Worm (Caenorhabditis elegans): ENCODE data around the gene M03B6.5.
A peak's percentile ranks its signal among the peaks of the same experiment; 100 is the strongest.

The M03B6.5 gene

ce11 chrX:13884157-13884556, 40.4 kb downstream of the M03B6.5 start:
- TF ChIP-seq fos-1 (tag; optimal IDR thresholded peaks at IDR 0.05) (peak; percentile 21), snpc-4 (tag; optimal IDR thresholded peaks at IDR 0.05) (no peak)

- TF ChIP-seq alr-1 (tag; optimal IDR thresholded peaks at IDR 0.05) (no peak), fos-1 (tag; optimal IDR thresholded peaks at IDR 0.05) (peak; percentile 91), crh-2 (tag; optimal IDR thresholded peaks at IDR 0.05) (peak; percentile 53), sma-9 (GFP tag; optimal IDR thresholded peaks at IDR 0.05) (peak; percentile 44), sma-9 (tag; optimal IDR thresholded peaks at IDR 0.05) (no peak), nhr-129 (tag; optimal IDR thresholded peaks at IDR 0.05) (peak; percentile 36), lin-39 (tag; optimal IDR thresholded peaks at IDR 0.05) (no peak), F13H6.1 (tag; optimal IDR thresholded peaks at IDR 0.05) (peak; percentile 7)
Measured at ce11 chrX:13885131-13885530, 41.4 kb downstream of the M03B6.5 start.

- TF ChIP-seq zag-1 (tag; optimal IDR thresholded peaks at IDR 0.05), result no peak
- no peak for TF ChIP-seq unc-39 (tag; optimal IDR thresholded peaks at IDR 0.05)
- no peak for TF ChIP-seq ZK546.5 (tag; optimal IDR thresholded peaks at IDR 0.05)
- TF ChIP-seq ztf-4 (tag; optimal IDR thresholded peaks at IDR 0.05), result no peak
- no peak for TF ChIP-seq Y55F3AM.14 (GFP tag; optimal IDR thresholded peaks at IDR 0.05)
- no peak for TF ChIP-seq alr-1 (tag; optimal IDR thresholded peaks at IDR 0.05)
- no peak for TF ChIP-seq nhr-23 (tag; optimal IDR thresholded peaks at IDR 0.05)
Measured at ce11 chrX:13886195-13886594, 42.4 kb downstream of the M03B6.5 start.

- no peak for TF ChIP-seq unc-39 (tag; optimal IDR thresholded peaks at IDR 0.05)
- no peak for TF ChIP-seq nhr-237 (tag; optimal IDR thresholded peaks at IDR 0.05)
- no peak for TF ChIP-seq lin-39 (tag; optimal IDR thresholded peaks at IDR 0.05)
- no peak for TF ChIP-seq lin-13 (GFP tag; optimal IDR thresholded peaks at IDR 0.05)
- no peak for TF ChIP-seq nhr-25 (tag; optimal IDR thresholded peaks at IDR 0.05)
- TF ChIP-seq ztf-1 (GFP tag; conservative IDR thresholded peaks at IDR 0.05), result no peak
- no peak for TF ChIP-seq gmeb-1 (tag; optimal IDR thresholded peaks at IDR 0.05)
- TF ChIP-seq sma-9 (GFP tag; optimal IDR thresholded peaks at IDR 0.05), result no peak
- no peak for TF ChIP-seq sma-9 (tag; optimal IDR thresholded peaks at IDR 0.05)
- TF ChIP-seq F13H6.1 (tag; optimal IDR thresholded peaks at IDR 0.05), result no peak
- TF ChIP-seq nhr-23 (tag; optimal IDR thresholded peaks at IDR 0.05), result no peak
- no peak for TF ChIP-seq mdl-1 (tag; optimal IDR thresholded peaks at IDR 0.05)
- no peak for TF ChIP-seq sem-4 (tag; optimal IDR thresholded peaks at IDR 0.05)
- no peak for TF ChIP-seq blmp-1 (tag; optimal IDR thresholded peaks at IDR 0.05; ENCODE audit: insufficient read depth)
Measured at ce11 chrX:13893256-13893655, 49.5 kb downstream of the M03B6.5 start, which contains the start of gene sra-37. TSS of gene sra-37 (minus strand) at chrX:13893356.

Data from whole organism, L2 larva.